Worm (Caenorhabditis elegans) whole organism, late embryonic: ENCODE measurements around the gene F29G6.1.

Experiments
- K02D7.2 ChIP-seq: sonication (generic microtip); optimal IDR thresholded peaks from 2 replicates; lab custom pipeline; 2017; ENCODE audit warnings: mild to moderate bottlenecking, missing genetic modification characterization, missing compliant biosample characterization
- K09A11.1 ChIP-seq: sonication (generic microtip); optimal IDR thresholded peaks from 2 replicates; lab custom pipeline; 2017; ENCODE audit warnings: antibody characterized with exemption, mild to moderate bottlenecking, missing genetic modification characterization, missing compliant biosample characterization; ENCODE audit not compliant: insufficient read depth
- T23F11.4 ChIP-seq: fragments of 200-800 bp; sonication (Bioruptor generic); optimal IDR thresholded peaks from 2 replicates; lab custom pipeline; 2018; ENCODE audit warnings: mild to moderate bottlenecking, missing genetic modification characterization, missing compliant biosample characterization
- Y22D7AL.16 ChIP-seq: sonication (generic microtip); optimal IDR thresholded peaks from 2 replicates; lab custom pipeline; 2016; ENCODE audit warnings: missing genetic modification characterization, missing compliant biosample characterization
- ahr-1 ChIP-seq: sonication (generic microtip); optimal IDR thresholded peaks from 2 replicates; lab custom pipeline; 2016; ENCODE audit warnings: missing genetic modification characterization, missing compliant biosample characterization
- ama-1 ChIP-seq: fragments of 150-350 bp; optimal IDR thresholded peaks from 2 replicates; lab custom pipeline; 2014
- ceh-22 ChIP-seq: sonication (generic microtip); optimal IDR thresholded peaks from 2 replicates; lab custom pipeline; 2017; ENCODE audit warnings: missing biosample characterization, missing genetic modification characterization
- ceh-30 ChIP-seq: fragments of 150-350 bp; optimal IDR thresholded peaks from 2 replicates; lab custom pipeline; 2014; ENCODE audit warnings: missing biosample characterization, missing genetic modification characterization
- ceh-31 ChIP-seq: sonication (generic microtip); optimal IDR thresholded peaks from 2 replicates; lab custom pipeline; 2016; ENCODE audit warnings: missing genetic modification characterization, missing compliant biosample characterization
- che-1 ChIP-seq: sonication (generic microtip); optimal IDR thresholded peaks from 2 replicates; lab custom pipeline; 2016; ENCODE audit warnings: mild to moderate bottlenecking, missing genetic modification characterization, missing compliant biosample characterization
- dve-1 ChIP-seq: sonication (generic microtip); optimal IDR thresholded peaks from 2 replicates; lab custom pipeline; 2017; ENCODE audit warnings: antibody characterized with exemption, mild to moderate bottlenecking, missing genetic modification characterization, missing compliant biosample characterization
- elt-2 ChIP-seq: sonication (generic microtip); optimal IDR thresholded peaks from 2 replicates; lab custom pipeline; 2016; ENCODE audit warnings: missing genetic modification reagents, missing genetic modification characterization, missing compliant biosample characterization
- fax-1 ChIP-seq: sonication (generic microtip); optimal IDR thresholded peaks from 2 replicates; lab custom pipeline; 2016; ENCODE audit warnings: missing genotype, missing genetic modification characterization, missing compliant biosample characterization
- fkh-10 ChIP-seq: fragments of 150-350 bp; optimal IDR thresholded peaks from 2 replicates; lab custom pipeline; 2014; ENCODE audit warnings: missing biosample characterization, missing genetic modification reagents, missing genetic modification characterization
- gmeb-2 ChIP-seq: sonication (generic microtip); optimal IDR thresholded peaks from 2 replicates; lab custom pipeline; 2016; ENCODE audit warnings: missing genetic modification characterization, inconsistent platforms, missing compliant biosample characterization
- hlh-15 ChIP-seq: sonication (generic microtip); optimal IDR thresholded peaks from 2 replicates; lab custom pipeline; 2016; ENCODE audit warnings: missing genetic modification characterization, missing compliant biosample characterization
- hlh-30 ChIP-seq: sonication (generic microtip); optimal IDR thresholded peaks from 2 replicates; lab custom pipeline; 2017; ENCODE audit warnings: antibody characterized with exemption, missing genetic modification characterization, missing compliant biosample characterization; ENCODE audit not compliant: insufficient read depth
- lin-11 ChIP-seq: fragments of 200-800 bp; sonication (Bioruptor generic); optimal IDR thresholded peaks from 2 replicates; lab custom pipeline; 2018; ENCODE audit warnings: mild to moderate bottlenecking, missing genetic modification characterization, missing compliant biosample characterization
- mec-3 ChIP-seq: sonication (generic microtip); optimal IDR thresholded peaks from 2 replicates; lab custom pipeline; 2016; ENCODE audit warnings: borderline replicate concordance, missing genetic modification characterization, missing compliant biosample characterization
- nfya-1 ChIP-seq: sonication (generic microtip); optimal IDR thresholded peaks from 2 replicates; lab custom pipeline; 2017; ENCODE audit warnings: missing genetic modification characterization, mild to moderate bottlenecking, missing compliant biosample characterization, antibody characterized with exemption, moderate library complexity
- npax-4 ChIP-seq: sonication (generic microtip); optimal IDR thresholded peaks from 2 replicates; lab custom pipeline; 2016; ENCODE audit warnings: missing genetic modification characterization, missing compliant biosample characterization
- odd-2 ChIP-seq: sonication (generic microtip); optimal IDR thresholded peaks from 2 replicates; lab custom pipeline; 2017; ENCODE audit warnings: antibody characterized with exemption, mild to moderate bottlenecking, missing genetic modification characterization, missing compliant biosample characterization
- pat-9 ChIP-seq: fragments of 200-800 bp; sonication (Bioruptor generic); optimal IDR thresholded peaks from 2 replicates; lab custom pipeline; 2018; ENCODE audit warnings: mild to moderate bottlenecking, missing genetic modification characterization, moderate library complexity, missing compliant biosample characterization
- pax-1 ChIP-seq: fragments of 150-350 bp; optimal IDR thresholded peaks from 2 replicates; lab custom pipeline; 2014; ENCODE audit warnings: missing biosample characterization, missing genetic modification characterization
- pha-2 ChIP-seq: sonication (generic microtip); optimal IDR thresholded peaks from 2 replicates; lab custom pipeline; 2017; ENCODE audit warnings: mild to moderate bottlenecking, missing genetic modification characterization, missing compliant biosample characterization
- pqm-1 ChIP-seq: sonication (generic microtip); optimal IDR thresholded peaks from 2 replicates; lab custom pipeline; 2016; ENCODE audit warnings: missing genetic modification characterization, missing compliant biosample characterization
- rnt-1 ChIP-seq: sonication (generic microtip); optimal IDR thresholded peaks from 2 replicates; lab custom pipeline; 2016; ENCODE audit warnings: missing genetic modification characterization, missing compliant biosample characterization
- sox-2 ChIP-seq: fragments of 200-800 bp; sonication (Bioruptor generic); IDR thresholded peaks from 2 replicates; pipeline ENCODE4 v1.3.6; 2022; ENCODE audit warnings: missing genetic modification reagents, missing genetic modification characterization, missing compliant biosample characterization
- sox-4 ChIP-seq: sonication (generic microtip); optimal IDR thresholded peaks from 2 replicates; lab custom pipeline; 2017; ENCODE audit warnings: mild to moderate bottlenecking, missing genetic modification characterization, inconsistent platforms, missing compliant biosample characterization
- tbx-2 ChIP-seq: sonication (generic microtip); optimal IDR thresholded peaks from 2 replicates; lab custom pipeline; 2016; ENCODE audit warnings: missing genetic modification characterization, missing compliant biosample characterization
- unc-42 ChIP-seq: sonication (generic microtip); optimal IDR thresholded peaks from 2 replicates; lab custom pipeline; 2016; ENCODE audit warnings: missing genotype, missing genetic modification characterization, missing compliant biosample characterization
- unc-55 ChIP-seq: sonication (generic microtip); optimal IDR thresholded peaks from 2 replicates; lab custom pipeline; 2017; ENCODE audit warnings: missing biosample characterization, missing genetic modification reagents, missing genetic modification characterization
- ztf-16 ChIP-seq: sonication (generic microtip); optimal IDR thresholded peaks from 2 replicates; lab custom pipeline; 2017; ENCODE audit warnings: missing genetic modification characterization, missing compliant biosample characterization

The F29G6.1 gene

DNA sequence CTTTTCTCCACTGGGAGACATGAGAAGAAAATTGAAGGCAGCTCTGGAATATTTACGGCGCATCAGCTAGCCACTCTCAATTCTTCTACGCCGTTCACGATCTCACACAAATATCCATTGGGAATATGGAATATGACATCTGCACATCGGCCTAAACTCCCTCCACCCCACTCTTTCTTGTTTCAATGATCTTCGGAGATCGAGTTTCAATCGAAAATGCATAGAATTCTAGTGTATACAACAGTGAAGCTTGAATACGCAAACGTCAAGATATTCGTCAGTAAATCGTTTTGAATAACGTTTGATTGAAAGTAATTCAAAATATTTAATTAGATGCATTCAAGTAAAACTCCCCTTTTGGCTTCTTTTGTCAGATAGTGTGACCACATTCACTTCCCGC is 49.7 kb downstream of the F29G6.1 start:
- no peak for TF ChIP-seq ceh-22 (tag; lab: Kevin White, UChicago)
- no peak for TF ChIP-seq hlh-30 (tag; lab: Kevin White, UChicago)

- TF ChIP-seq ceh-31 (tag; lab: Kevin White, UChicago) (peak; percentile 27), unc-42 (tag; lab: Kevin White, UChicago) (peak; percentile 50), pha-2 (tag; lab: Kevin White, UChicago) (no peak)
- TF ChIP-seq, all 69 proteins: peak for 2
Observed at ce11 chrX:11552879-11553278, 50.8 kb downstream of the F29G6.1 start.

DNA sequence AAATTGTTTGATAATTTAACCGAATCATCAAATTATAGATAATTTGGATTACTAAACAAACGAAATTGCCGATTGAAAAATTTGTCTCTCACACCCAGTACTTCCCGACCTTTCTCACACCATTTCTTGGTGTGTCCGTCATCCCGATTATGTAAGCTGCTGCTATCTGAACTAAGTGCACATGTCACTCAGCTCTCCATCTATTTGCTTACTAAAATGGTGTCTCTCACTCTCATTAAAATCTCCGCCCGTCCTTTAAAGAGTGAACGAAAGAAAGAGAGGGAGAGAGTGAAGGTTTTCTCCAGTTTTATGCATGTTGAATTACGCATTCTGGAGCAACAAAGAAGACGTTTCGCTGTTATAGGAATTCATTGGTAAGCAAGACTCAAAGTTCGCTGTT is 52.5 kb downstream of the F29G6.1 start:
- TF ChIP-seq ceh-31 (tag; lab: Kevin White, UChicago): peak; percentile 30
- TF ChIP-seq npax-4 (tag; lab: Kevin White, UChicago): no peak
- peak; percentile 42 for TF ChIP-seq unc-55 (GFP tag; lab: Kevin White, UChicago)
- TF ChIP-seq pax-1: no peak

ce11 chrX:11555046-11555445 is 53.0 kb downstream of the F29G6.1 start:
- TF ChIP-seq hlh-15 (tag; lab: Kevin White, UChicago) (no peak), K02D7.2 (no peak), mec-3 (no peak), pqm-1 (tag; lab: Kevin White, UChicago) (no peak), pha-2 (tag; lab: Kevin White, UChicago) (no peak), pax-1 (no peak), lin-11 (tag; lab: Kevin White, UChicago) (no peak), K09A11.1 (tag; lab: Kevin White, UChicago) (no peak), odd-2 (tag; lab: Kevin White, UChicago) (no peak), dve-1 (no peak)

DNA sequence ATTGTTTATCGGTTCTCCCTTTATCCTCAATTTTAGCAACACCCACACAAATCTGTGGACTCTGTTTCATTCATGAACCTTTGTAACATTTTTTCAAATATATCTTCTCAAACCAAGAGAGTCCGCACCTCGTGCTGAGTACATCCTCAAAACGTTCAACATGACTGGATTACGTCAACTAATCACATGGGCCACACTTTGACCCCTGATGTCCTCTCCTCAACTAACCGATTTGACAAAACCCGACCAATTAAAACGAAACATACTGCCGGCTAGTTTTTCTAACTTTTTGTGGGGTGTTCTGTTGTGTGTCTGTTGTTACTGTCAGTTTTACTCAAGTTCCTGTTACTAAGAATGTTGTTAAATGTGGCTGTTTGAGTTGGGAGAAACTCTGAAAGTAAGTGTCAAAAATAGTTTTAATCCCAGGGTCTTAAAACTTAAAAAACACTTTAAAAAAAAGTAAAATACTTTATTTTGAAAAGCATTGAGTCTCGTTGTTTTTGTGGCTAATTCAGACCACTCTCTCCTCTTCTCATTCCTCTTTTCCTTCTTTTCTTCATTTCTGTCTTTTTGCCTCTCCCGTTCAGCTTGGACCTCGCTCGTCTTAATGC is 53.6 kb downstream of the F29G6.1 start:
- TF ChIP-seq tbx-2 (no peak), elt-2 (tag; lab: Kevin White, UChicago) (no peak), sox-2 (GFP tag; lab: Robert Waterston, UW) (no peak), che-1 (no peak), pqm-1 (tag; lab: Kevin White, UChicago) (no peak), nfya-1 (tag; lab: Kevin White, UChicago) (no peak), hlh-30 (tag; lab: Kevin White, UChicago) (no peak)

DNA sequence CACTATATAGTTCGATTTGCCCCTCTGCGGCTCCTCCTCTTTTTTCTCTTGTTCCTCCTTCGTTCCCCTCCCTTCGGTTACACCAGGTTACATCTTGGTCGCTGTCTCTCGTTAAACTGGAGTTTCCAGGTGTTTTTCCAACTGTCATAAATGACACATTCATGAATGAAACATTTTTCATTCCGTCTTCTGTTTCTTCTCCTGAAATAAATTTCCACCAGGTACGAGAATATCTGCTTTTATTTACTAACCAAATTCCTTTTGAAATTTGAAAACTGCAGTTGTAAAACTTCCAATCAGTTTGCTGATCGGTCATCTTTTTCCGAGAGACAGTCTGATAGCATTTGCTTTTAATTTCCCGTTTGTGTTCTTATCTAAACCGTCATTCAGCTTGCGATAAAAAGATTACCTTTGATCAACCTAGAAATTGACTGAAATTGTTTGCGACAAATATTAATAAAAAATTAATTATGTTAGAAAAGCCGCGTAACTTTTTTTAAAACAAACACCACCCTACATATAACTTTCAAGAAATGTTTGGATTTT is 54.2 kb downstream of the F29G6.1 start, which contains the start of gene C35C5.10:
TSS of gene C35C5.10 (plus strand) at position 51 of the 546 bp plus-strand sequence.
- TF ChIP-seq hlh-30 (tag; lab: Kevin White, UChicago) (no peak), Y22D7AL.16 (tag; lab: Kevin White, UChicago) (no peak), rnt-1 (no peak), pat-9 (tag; lab: Kevin White, UChicago) (no peak), ama-1 (lab: Kevin White, UChicago) (no peak), fkh-10 (GFP tag; lab: Kevin White, UChicago) (no peak), elt-2 (tag; lab: Kevin White, UChicago) (no peak), sox-4 (no peak), lin-11 (tag; lab: Kevin White, UChicago) (no peak), T23F11.4 (GFP tag; lab: Kevin White, UChicago) (no peak), ahr-1 (tag; lab: Kevin White, UChicago) (no peak), ceh-30 (no peak), fax-1 (tag; lab: Kevin White, UChicago) (no peak), npax-4 (tag; lab: Kevin White, UChicago) (no peak), ztf-16 (tag; lab: Kevin White, UChicago) (no peak), gmeb-2 (tag; lab: Kevin White, UChicago) (no peak), K09A11.1 (tag; lab: Kevin White, UChicago) (no peak)
